Worm (Caenorhabditis elegans) whole organism, L2 larva: ENCODE data around the gene C10B5.3.

ENCODE experiments used
- C34F6.9 ChIP-seq: fragments of 150-350 bp; optimal IDR thresholded peaks from 2 replicates; lab custom pipeline; 2014; ENCODE audit warnings: missing biosample characterization, missing genetic modification characterization
- R02D3.7 ChIP-seq: fragments of 150-350 bp; optimal IDR thresholded peaks from 2 replicates; lab custom pipeline; 2014; ENCODE audit warnings: missing biosample characterization, missing genetic modification characterization
- Y55F3AM.14 ChIP-seq: fragments of 200-800 bp; sonication (Bioruptor generic); optimal IDR thresholded peaks from 2 replicates; lab custom pipeline; 2018; ENCODE audit warnings: mild to moderate bottlenecking, missing genetic modification characterization, missing compliant biosample characterization
- aly-2 ChIP-seq: fragments of 150-350 bp; optimal IDR thresholded peaks from 2 replicates; lab custom pipeline; 2014; ENCODE audit warnings: missing biosample characterization, missing genetic modification characterization
- ama-1 ChIP-seq: fragments of 150-350 bp; optimal IDR thresholded peaks from 2 replicates; lab custom pipeline; 2018; ENCODE audit warnings: inconsistent platforms
- blmp-1 ChIP-seq: sonication (generic microtip); optimal IDR thresholded peaks from 2 replicates; lab custom pipeline; 2017; ENCODE audit warnings: missing genetic modification characterization, mild to moderate bottlenecking, missing compliant biosample characterization, antibody characterized with exemption, moderate library complexity; ENCODE audit not compliant: insufficient read depth
- ceh-82 ChIP-seq: fragments of 150-350 bp; optimal IDR thresholded peaks from 2 replicates; lab custom pipeline; 2014; ENCODE audit warnings: missing biosample characterization, missing genetic modification characterization
- dmd-4 ChIP-seq: sonication (generic microtip); optimal IDR thresholded peaks from 2 replicates; lab custom pipeline; 2017; ENCODE audit warnings: missing biosample characterization, missing genetic modification characterization
- elt-1 ChIP-seq: fragments of 150-350 bp; optimal IDR thresholded peaks from 2 replicates; lab custom pipeline; 2014; ENCODE audit warnings: missing biosample characterization, missing genetic modification characterization
- elt-3 ChIP-seq: sonication (generic microtip); optimal IDR thresholded peaks from 2 replicates; lab custom pipeline; 2017; ENCODE audit warnings: missing biosample characterization, missing genetic modification characterization
- fos-1 ChIP-seq: fragments of 150-350 bp; optimal IDR thresholded peaks from 2 replicates; lab custom pipeline; 2014; ENCODE audit warnings: missing biosample characterization, missing genetic modification characterization
- lin-11 ChIP-seq: fragments of 150-350 bp; sonication (generic microtip); optimal IDR thresholded peaks from 2 replicates; lab custom pipeline; 2014; ENCODE audit warnings: missing biosample characterization, missing genetic modification characterization, inconsistent platforms, mixed read lengths
- lin-13 ChIP-seq: fragments of 150-350 bp; optimal IDR thresholded peaks from 2 replicates; lab custom pipeline; 2014; ENCODE audit warnings: missing biosample characterization, missing genetic modification reagents, missing genetic modification characterization
- lin-39 ChIP-seq: fragments of 150-350 bp; optimal IDR thresholded peaks from 2 replicates; lab custom pipeline; 2014; ENCODE audit warnings: missing biosample characterization, missing genetic modification reagents, missing genetic modification characterization
- lsy-2 ChIP-seq, 2 experiments: fragments of 150-350 bp in 1 of 2; sonication (generic microtip) in 1 of 2; optimal IDR thresholded peaks; 2 replicates each; lab custom pipeline; 2014 to 2017; ENCODE audit warnings: missing biosample characterization in 2 of 2, missing genetic modification characterization in 2 of 2
- mbf-1 ChIP-seq: sonication (generic microtip); optimal IDR thresholded peaks from 2 replicates; lab custom pipeline; 2017; ENCODE audit warnings: missing biosample characterization, missing genetic modification characterization
- mdl-1 ChIP-seq, 2 experiments: fragments of 150-350 bp in 1 of 2; sonication (generic microtip) in 1 of 2; optimal IDR thresholded peaks; 2 replicates each; lab custom pipeline; 2017; ENCODE audit warnings: missing biosample characterization in 2 of 2, missing genetic modification characterization in 2 of 2
- nhr-11 ChIP-seq: fragments of 150-350 bp; optimal IDR thresholded peaks from 2 replicates; lab custom pipeline; 2014; ENCODE audit warnings: missing biosample characterization, missing genetic modification characterization
- nhr-12 ChIP-seq: fragments of 150-350 bp; optimal IDR thresholded peaks from 2 replicates; lab custom pipeline; 2014; ENCODE audit warnings: missing biosample characterization, missing genetic modification characterization
- nhr-129 ChIP-seq: fragments of 150-350 bp; optimal IDR thresholded peaks from 2 replicates; lab custom pipeline; 2014; ENCODE audit warnings: missing biosample characterization, missing genetic modification characterization
- nhr-21 ChIP-seq: fragments of 150-350 bp; optimal IDR thresholded peaks from 2 replicates; lab custom pipeline; 2014; ENCODE audit warnings: missing biosample characterization, missing genetic modification characterization
- nhr-23 ChIP-seq: fragments of 150-350 bp; optimal IDR thresholded peaks from 2 replicates; lab custom pipeline; 2014; ENCODE audit warnings: missing biosample characterization, missing genetic modification reagents, missing genetic modification characterization
- nhr-237 ChIP-seq: fragments of 150-350 bp; optimal IDR thresholded peaks from 2 replicates; lab custom pipeline; 2014; ENCODE audit warnings: missing biosample characterization, missing genetic modification characterization
- nhr-25 ChIP-seq: fragments of 150-350 bp; sonication (generic microtip); optimal IDR thresholded peaks from 3 replicates; lab custom pipeline; 2014; ENCODE audit warnings: missing biosample characterization, missing genetic modification characterization
- nhr-77 ChIP-seq: fragments of 150-350 bp; optimal IDR thresholded peaks from 2 replicates; lab custom pipeline; 2014; ENCODE audit warnings: missing biosample characterization, missing genetic modification characterization
- sem-4 ChIP-seq: fragments of 150-350 bp; optimal IDR thresholded peaks from 2 replicates; lab custom pipeline; 2014; ENCODE audit warnings: missing biosample characterization, missing genetic modification reagents, missing genetic modification characterization
- skn-1 ChIP-seq: sonication (generic microtip); optimal IDR thresholded peaks from 2 replicates; lab custom pipeline; 2017; ENCODE audit warnings: missing biosample characterization, missing genetic modification characterization
- sma-3 ChIP-seq: sonication (generic microtip); optimal IDR thresholded peaks from 2 replicates; lab custom pipeline; 2016; ENCODE audit warnings: missing genetic modification reagents, missing genetic modification characterization, missing compliant biosample characterization
- sma-9 ChIP-seq, 2 experiments: fragments of 150-350 bp in 1 of 2; sonication (generic microtip) in 1 of 2; optimal IDR thresholded peaks; 2 replicates each; lab custom pipeline; 2014 to 2016; ENCODE audit warnings: missing genetic modification characterization in 2 of 2, mild to moderate bottlenecking in 1 of 2, missing biosample characterization in 1 of 2, missing compliant biosample characterization in 1 of 2, missing genetic modification reagents in 1 of 2, moderate library complexity in 1 of 2
- snpc-4 ChIP-seq: fragments of 150-350 bp; optimal IDR thresholded peaks from 2 replicates; lab custom pipeline; 2014; ENCODE audit warnings: missing biosample characterization, missing genetic modification characterization
- unc-62 ChIP-seq: fragments of 150-350 bp; optimal IDR thresholded peaks from 2 replicates; lab custom pipeline; 2014; ENCODE audit warnings: missing biosample characterization, missing genetic modification reagents, missing genetic modification characterization
- ztf-1 ChIP-seq: fragments of 200-800 bp; sonication (Bioruptor generic); conservative IDR thresholded peaks from 2 replicates; pipeline ENCODE4 v1.3.6; 2022; ENCODE audit warnings: missing genetic modification characterization, missing compliant biosample characterization
- ztf-11 ChIP-seq: sonication (generic microtip); optimal IDR thresholded peaks from 2 replicates; lab custom pipeline; 2017; ENCODE audit warnings: missing biosample characterization, missing genetic modification characterization
- ztf-4 ChIP-seq: fragments of 150-350 bp; optimal IDR thresholded peaks from 2 replicates; lab custom pipeline; 2014; ENCODE audit warnings: missing biosample characterization, missing genetic modification characterization

The C10B5.3 gene

ce11 chrV:8631277-8631765 is 43.3 kb upstream of the C10B5.3 start, which contains the start of gene atg-18 (continued):
- TF ChIP-seq mbf-1 (tag; lab: Kevin White, UChicago) (no peak), lin-39 (tag; lab: Kevin White, UChicago) (no peak), blmp-1 (tag; lab: Kevin White, UChicago) (peak; percentile 64), ztf-4 (no peak), lsy-2 (tag; optimal IDR thresholded peaks at IDR 0.05; lab: Kevin White, UChicago) (peak in 1 of 2 experiments; percentile 76), skn-1 (tag; lab: Kevin White, UChicago) (no peak), R02D3.7 (tag; lab: Kevin White, UChicago) (no peak), ama-1 (lab: Kevin White, UChicago) (peak; percentile 6), ztf-1 (GFP tag; lab: Robert Waterston, UW) (no peak), elt-1 (no peak), nhr-25 (tag; lab: Kevin White, UChicago) (no peak), nhr-237 (tag; lab: Kevin White, UChicago) (no peak), nhr-11 (no peak)
- TF ChIP-seq, all 48 proteins: peak for 19

ce11 chrV:8629029-8629428 is 41.0 kb upstream of the C10B5.3 start, which contains the start of gene F41E6.12:
TSS of gene F41E6.12 (minus strand) at chrV:8629129.
- TF ChIP-seq sma-9 (GFP tag; optimal IDR thresholded peaks at IDR 0.05; lab: Kevin White, UChicago) (no peak), sma-9 (tag; optimal IDR thresholded peaks at IDR 0.05; lab: Kevin White, UChicago) (no peak), snpc-4 (no peak), elt-1 (no peak), lin-13 (GFP tag; lab: Kevin White, UChicago) (no peak), aly-2 (tag; lab: Kevin White, UChicago) (no peak), elt-3 (tag; lab: Kevin White, UChicago) (no peak), ztf-4 (no peak), sma-3 (GFP tag; lab: Kevin White, UChicago) (no peak), Y55F3AM.14 (no peak), nhr-11 (no peak), lin-11 (tag; lab: Kevin White, UChicago) (no peak), nhr-77 (no peak)

ce11 chrV:8627580-8627979 is 39.6 kb upstream of the C10B5.3 start:
- TF ChIP-seq elt-1 (no peak), nhr-11 (no peak), mdl-1 (tag; optimal IDR thresholded peaks at IDR 0.05; lab: Kevin White, UChicago) (no peak), lin-13 (GFP tag; lab: Kevin White, UChicago) (no peak), ztf-11 (tag; lab: Kevin White, UChicago) (no peak), C34F6.9 (no peak), fos-1 (no peak), sma-3 (GFP tag; lab: Kevin White, UChicago) (no peak), ceh-82 (no peak), lsy-2 (tag; optimal IDR thresholded peaks at IDR 0.05; lab: Kevin White, UChicago) (no peak), sem-4 (tag; lab: Kevin White, UChicago) (no peak), skn-1 (tag; lab: Kevin White, UChicago) (no peak), dmd-4 (tag; lab: Kevin White, UChicago) (no peak)

ce11 chrV:8626406-8626805 is 38.4 kb upstream of the C10B5.3 start:
- TF ChIP-seq ztf-1 (GFP tag; lab: Robert Waterston, UW), result no peak
- TF ChIP-seq R02D3.7 (tag; lab: Kevin White, UChicago), result no peak
- TF ChIP-seq Y55F3AM.14, result no peak
- TF ChIP-seq nhr-237 (tag; lab: Kevin White, UChicago), result no peak
- no peak for TF ChIP-seq unc-62
- no peak for TF ChIP-seq ztf-4
- TF ChIP-seq lin-13 (GFP tag; lab: Kevin White, UChicago), result no peak
- no peak for TF ChIP-seq nhr-12
- no peak for TF ChIP-seq lin-39 (tag; lab: Kevin White, UChicago)
- TF ChIP-seq ceh-82, result no peak
- TF ChIP-seq nhr-23 (tag; lab: Kevin White, UChicago), result no peak
- no peak for TF ChIP-seq sem-4 (tag; lab: Kevin White, UChicago)
- no peak for TF ChIP-seq sma-3 (GFP tag; lab: Kevin White, UChicago)
- no peak for TF ChIP-seq lin-11 (tag; lab: Kevin White, UChicago)
- no peak for TF ChIP-seq fos-1
- no peak for TF ChIP-seq nhr-21
- no peak for TF ChIP-seq elt-3 (tag; lab: Kevin White, UChicago)
- TF ChIP-seq nhr-25 (tag; lab: Kevin White, UChicago), result no peak
- no peak for TF ChIP-seq C34F6.9
- no peak for TF ChIP-seq nhr-129 (tag; lab: Kevin White, UChicago)
